Worm (Caenorhabditis elegans) whole organism, L2 larva: ENCODE data around the gene tam-1.

ENCODE experiments used
- alr-1 ChIP-seq: fragments of 150-350 bp; optimal IDR thresholded peaks from 2 replicates; lab custom pipeline; 2014; ENCODE audit warnings: missing biosample characterization, missing genetic modification characterization
- ama-1 ChIP-seq: fragments of 150-350 bp; optimal IDR thresholded peaks from 2 replicates; lab custom pipeline; 2018; ENCODE audit warnings: inconsistent platforms
- elt-3 ChIP-seq: sonication (generic microtip); optimal IDR thresholded peaks from 2 replicates; lab custom pipeline; 2017; ENCODE audit warnings: missing biosample characterization, missing genetic modification characterization
- nhr-12 ChIP-seq: fragments of 150-350 bp; optimal IDR thresholded peaks from 2 replicates; lab custom pipeline; 2014; ENCODE audit warnings: missing biosample characterization, missing genetic modification characterization
- nhr-237 ChIP-seq: fragments of 150-350 bp; optimal IDR thresholded peaks from 2 replicates; lab custom pipeline; 2014; ENCODE audit warnings: missing biosample characterization, missing genetic modification characterization
- nhr-77 ChIP-seq: fragments of 150-350 bp; optimal IDR thresholded peaks from 2 replicates; lab custom pipeline; 2014; ENCODE audit warnings: missing biosample characterization, missing genetic modification characterization

ce11 chrV:4935096-4935495 is 27.8 kb downstream of the tam-1 start:
- TF ChIP-seq nhr-237 (tag; lab: Kevin White, UChicago) = no peak
- TF ChIP-seq nhr-12 (tag; lab: Kevin White, UChicago) = no peak
- TF ChIP-seq ama-1 (lab: Kevin White, UChicago) = no peak
- no peak for TF ChIP-seq elt-3 (tag; lab: Kevin White, UChicago)
- no peak for TF ChIP-seq alr-1
- no peak for TF ChIP-seq nhr-77 (tag; lab: Kevin White, UChicago)
